Fruit fly (Drosophila melanogaster) whole organism, adult: Measurements from ENCODE around the gene gfzf.

Experiments
- CG11617 ChIP-seq: fragments of 200-800 bp; sonication (Bioruptor generic); optimal IDR thresholded peaks from 2 replicates; lab custom pipeline; 2017; ENCODE audit warnings: mild to moderate bottlenecking, missing biosample characterization, missing genetic modification reagents, missing genetic modification characterization
- CG12768 ChIP-seq: fragments of 200-800 bp; sonication (Bioruptor generic); optimal IDR thresholded peaks from 2 replicates; lab custom pipeline; 2017; ENCODE audit warnings: missing biosample characterization, missing genetic modification characterization, mild to moderate bottlenecking, moderate library complexity, missing genetic modification reagents
- CG14711 ChIP-seq: fragments of 200-800 bp; sonication (Bioruptor generic); optimal IDR thresholded peaks from 2 replicates; lab custom pipeline; 2018; ENCODE audit warnings: missing biosample characterization, mild to moderate bottlenecking, missing genetic modification characterization, moderate library complexity
- CG1620 ChIP-seq: fragments of 200-800 bp; sonication (Bioruptor generic); optimal IDR thresholded peaks from 2 replicates; lab custom pipeline; 2016; ENCODE audit warnings: missing biosample characterization, missing genetic modification characterization
- CG33017 ChIP-seq: fragments of 200-800 bp; sonication (Bioruptor generic); optimal IDR thresholded peaks from 2 replicates; lab custom pipeline; 2018; ENCODE audit warnings: missing biosample characterization, mild to moderate bottlenecking, missing genetic modification characterization, moderate library complexity
- CG5204 ChIP-seq: fragments of 200-800 bp; sonication (Bioruptor generic); optimal IDR thresholded peaks from 2 replicates; lab custom pipeline; 2016; ENCODE audit warnings: missing biosample characterization, missing genetic modification characterization
- CG7045 ChIP-seq: fragments of 200-800 bp; sonication (Bioruptor generic); optimal IDR thresholded peaks from 2 replicates; lab custom pipeline; 2017; ENCODE audit warnings: missing biosample characterization, mild to moderate bottlenecking, missing genetic modification characterization
- CG7101 ChIP-seq: fragments of 200-800 bp; sonication (Bioruptor generic); optimal IDR thresholded peaks from 2 replicates; lab custom pipeline; 2018; ENCODE audit warnings: missing biosample characterization, mild to moderate bottlenecking, missing genetic modification characterization, moderate library complexity
- Clk ChIP-seq: fragments of 200-800 bp; sonication (Bioruptor generic); optimal IDR thresholded peaks from 2 replicates; lab custom pipeline; 2017; ENCODE audit warnings: missing biosample characterization, missing genetic modification characterization
- Crg-1 ChIP-seq: fragments of 200-800 bp; sonication (Bioruptor generic); optimal IDR thresholded peaks from 2 replicates; lab custom pipeline; 2016; ENCODE audit warnings: missing biosample characterization, missing genetic modification characterization
- Hr96 ChIP-seq: fragments of 200-800 bp; sonication (Bioruptor generic); optimal IDR thresholded peaks from 2 replicates; lab custom pipeline; 2016; ENCODE audit warnings: missing biosample characterization, missing genetic modification characterization
- Mnt ChIP-seq: fragments of 200-800 bp; sonication (Bioruptor generic); optimal IDR thresholded peaks from 2 replicates; lab custom pipeline; 2016; ENCODE audit warnings: missing biosample characterization, mild to moderate bottlenecking, missing genetic modification characterization
- bab1 ChIP-seq: fragments of 200-800 bp; sonication (Bioruptor generic); optimal IDR thresholded peaks from 3 replicates; lab custom pipeline; 2019; ENCODE audit warnings: missing biosample characterization, mild to moderate bottlenecking, missing genetic modification characterization, moderate library complexity
- cic ChIP-seq: fragments of 200-800 bp; sonication (Bioruptor generic); optimal IDR thresholded peaks from 2 replicates; lab custom pipeline; 2017; ENCODE audit warnings: missing biosample characterization, mild to moderate bottlenecking, missing genetic modification characterization, moderate library complexity
- cnc ChIP-seq, 2 experiments: fragments of >200 bp; optimal IDR thresholded peaks; 2 replicates each; lab custom pipeline; 2017
- kay ChIP-seq: fragments of 200-800 bp; sonication (Bioruptor generic); peaks from one replicate; lab custom pipeline; 2016; ENCODE audit warnings: missing biosample characterization, missing genetic modification characterization, borderline replicate concordance
- ovo ChIP-seq: fragments of 200-800 bp; sonication (Bioruptor generic); optimal IDR thresholded peaks from 2 replicates; lab custom pipeline; 2016; ENCODE audit warnings: missing biosample characterization, missing genetic modification characterization
- pad ChIP-seq: fragments of 200-800 bp; sonication (Bioruptor generic); optimal IDR thresholded peaks from 3 replicates; lab custom pipeline; 2017; ENCODE audit warnings: missing biosample characterization, missing genetic modification characterization, mild to moderate bottlenecking, moderate library complexity, missing genetic modification reagents
- tj ChIP-seq: fragments of 200-800 bp; sonication (Bioruptor generic); optimal IDR thresholded peaks from 3 replicates; lab custom pipeline; 2017; ENCODE audit warnings: missing biosample characterization, mild to moderate bottlenecking, missing genetic modification characterization, moderate library complexity
- toe ChIP-seq: fragments of 200-800 bp; sonication (Bioruptor generic); optimal IDR thresholded peaks from 2 replicates; lab custom pipeline; 2016; ENCODE audit warnings: missing biosample characterization, missing genetic modification characterization

gfzf gene

DNA sequence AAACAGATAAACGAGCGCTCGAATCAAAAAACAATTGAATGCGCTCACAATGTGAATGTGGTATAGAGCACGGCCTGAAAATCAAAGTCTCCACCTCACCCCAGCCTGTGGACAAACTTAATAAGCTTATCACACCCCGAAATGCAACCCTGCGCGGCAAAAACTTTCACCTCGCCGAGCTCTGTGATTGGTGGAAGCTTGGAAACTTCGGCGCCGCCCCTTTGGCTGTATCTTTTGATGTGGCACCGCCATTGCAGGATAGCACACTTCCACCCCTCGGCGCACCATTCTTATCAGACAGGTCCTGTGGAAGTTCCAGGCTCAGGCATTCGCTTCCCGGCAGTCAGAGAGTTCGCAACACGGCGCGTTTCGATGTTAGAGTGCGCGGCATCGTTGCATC is 14.9 kb downstream of the gfzf start, which contains the start of gene Fer1:
TSS of gene Fer1 (plus strand) at position 326 of the 400 bp plus-strand sequence.
- no peak for TF ChIP-seq CG14711
- no peak for TF ChIP-seq toe (GFP tag; lab: Kevin White, UChicago)
- TF ChIP-seq Hr96 (GFP tag; lab: Kevin White, UChicago) = no peak
- no peak for TF ChIP-seq CG7045 (GFP tag; lab: Kevin White, UChicago)
- TF ChIP-seq CG11617 (GFP tag; lab: Kevin White, UChicago) = no peak
- TF ChIP-seq CG7101 (tag; lab: Kevin White, UChicago) = no peak
- TF ChIP-seq cic (GFP tag; lab: Kevin White, UChicago) = no peak
- no peak for TF ChIP-seq pad (GFP tag; lab: Kevin White, UChicago)
- no peak for TF ChIP-seq CG12768 (GFP tag; lab: Kevin White, UChicago)
- TF ChIP-seq kay = no peak
- no peak for TF ChIP-seq Mnt (GFP tag; lab: Kevin White, UChicago)
- TF ChIP-seq ovo = no peak
- TF ChIP-seq CG1620 (GFP tag; lab: Kevin White, UChicago) = no peak
- TF ChIP-seq cnc (optimal IDR thresholded peaks at IDR 0.05; lab: Kevin White, UChicago) = no peak
- TF ChIP-seq CG5204 = no peak
- no peak for TF ChIP-seq CG33017 (tag; lab: Kevin White, UChicago)
- no peak for TF ChIP-seq Crg-1 (GFP tag; lab: Kevin White, UChicago)
- TF ChIP-seq tj (GFP tag; lab: Kevin White, UChicago) = no peak
- no peak for TF ChIP-seq Clk (GFP tag; lab: Kevin White, UChicago)
- TF ChIP-seq bab1 (GFP tag; lab: Kevin White, UChicago) = no peak

DNA sequence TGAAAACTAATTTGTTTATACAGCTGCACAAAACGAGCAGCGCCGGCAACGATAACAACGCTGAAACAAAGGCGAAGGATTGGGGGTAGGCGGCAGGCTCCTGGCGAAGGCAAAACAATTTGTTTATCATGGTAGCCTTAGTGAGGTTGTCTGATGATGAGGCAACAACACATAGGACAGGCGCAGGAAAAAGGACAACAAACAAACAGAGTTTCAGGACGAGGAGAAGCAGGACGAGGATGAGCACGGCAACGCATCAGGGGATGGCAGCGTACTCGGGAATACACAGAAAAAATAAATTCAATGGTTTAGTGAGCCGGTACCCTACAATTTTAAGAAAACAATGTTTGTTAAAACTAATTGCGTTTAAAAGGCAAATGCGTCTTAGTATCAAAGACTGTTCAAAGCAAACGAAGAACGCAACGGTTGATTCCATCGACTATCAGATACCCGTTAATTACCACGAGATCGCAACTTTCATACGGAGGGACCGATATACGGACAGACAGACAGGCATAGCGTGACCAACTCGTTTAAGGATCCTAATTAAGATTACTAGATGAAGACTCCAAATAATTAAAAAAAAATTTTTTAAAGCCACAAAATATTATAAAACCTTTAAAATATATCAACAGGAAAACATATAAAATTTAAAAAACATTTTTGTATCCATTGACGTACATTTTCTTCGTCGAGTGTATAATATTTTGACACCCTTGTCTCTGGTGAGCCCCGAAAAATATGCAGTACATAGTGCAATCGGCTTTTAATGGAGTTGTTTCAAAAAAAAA is 15.9 kb downstream of the gfzf start:
- TF ChIP-seq CG33017 (tag; lab: Kevin White, UChicago) (no peak), tj (GFP tag; lab: Kevin White, UChicago) (no peak), cnc (optimal IDR thresholded peaks at IDR 0.05; lab: Kevin White, UChicago) (no peak), CG12768 (GFP tag; lab: Kevin White, UChicago) (no peak), ovo (no peak), bab1 (GFP tag; lab: Kevin White, UChicago) (no peak), CG7101 (tag; lab: Kevin White, UChicago) (no peak), Hr96 (GFP tag; lab: Kevin White, UChicago) (no peak), Clk (GFP tag; lab: Kevin White, UChicago) (no peak), kay (no peak), pad (GFP tag; lab: Kevin White, UChicago) (no peak), CG1620 (GFP tag; lab: Kevin White, UChicago) (no peak), Crg-1 (GFP tag; lab: Kevin White, UChicago) (no peak), Mnt (GFP tag; lab: Kevin White, UChicago) (no peak), CG5204 (no peak)

DNA sequence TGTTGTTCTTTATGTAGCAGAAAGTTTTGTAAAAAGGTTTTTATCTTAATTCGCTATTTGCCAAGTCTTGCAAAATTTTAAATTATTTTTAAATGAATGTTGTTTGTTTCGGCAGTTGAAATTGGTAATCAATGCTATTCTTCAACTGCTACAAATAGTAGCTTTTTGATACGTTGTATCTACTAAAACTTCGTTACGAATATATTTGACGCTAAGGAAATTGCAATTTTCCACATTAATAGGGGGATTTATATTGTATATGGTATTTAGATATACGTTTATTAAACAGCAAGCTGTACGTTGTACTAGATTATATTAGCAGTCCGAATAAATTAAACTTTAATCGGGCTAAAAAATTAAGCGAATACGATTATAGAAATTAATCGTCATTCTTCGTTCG is 19.5 kb downstream of the gfzf start, which contains the start of gene CG31493:
TSS of gene CG31493 (plus strand) at position 301 of the 400 bp plus-strand sequence.
- TF ChIP-seq toe (GFP tag; lab: Kevin White, UChicago) (no peak), Clk (GFP tag; lab: Kevin White, UChicago) (no peak), CG11617 (GFP tag; lab: Kevin White, UChicago) (no peak), tj (GFP tag; lab: Kevin White, UChicago) (no peak), CG1620 (GFP tag; lab: Kevin White, UChicago) (no peak)

DNA sequence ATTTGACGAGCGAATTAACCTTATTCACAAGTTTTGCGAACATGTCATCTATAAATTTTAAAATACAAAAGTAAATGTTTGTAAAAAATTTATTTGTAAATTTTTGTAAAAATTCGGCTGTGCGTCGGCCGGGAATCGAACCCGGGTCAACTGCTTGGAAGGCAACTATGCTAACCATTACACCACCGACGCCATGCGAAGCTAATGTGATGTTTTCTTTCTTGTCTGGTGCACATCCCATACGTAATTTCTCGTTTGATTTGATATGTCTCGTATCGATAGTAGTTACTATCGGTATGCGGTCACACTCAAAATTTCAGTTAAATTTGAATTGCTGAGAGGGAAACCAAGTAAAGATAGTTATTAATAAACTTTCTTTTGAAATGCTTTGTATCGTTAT is 19.9 kb downstream of the gfzf start:
- peak; percentile 11 for TF ChIP-seq bab1 (GFP tag; lab: Kevin White, UChicago)
- TF ChIP-seq ovo = no peak

DNA sequence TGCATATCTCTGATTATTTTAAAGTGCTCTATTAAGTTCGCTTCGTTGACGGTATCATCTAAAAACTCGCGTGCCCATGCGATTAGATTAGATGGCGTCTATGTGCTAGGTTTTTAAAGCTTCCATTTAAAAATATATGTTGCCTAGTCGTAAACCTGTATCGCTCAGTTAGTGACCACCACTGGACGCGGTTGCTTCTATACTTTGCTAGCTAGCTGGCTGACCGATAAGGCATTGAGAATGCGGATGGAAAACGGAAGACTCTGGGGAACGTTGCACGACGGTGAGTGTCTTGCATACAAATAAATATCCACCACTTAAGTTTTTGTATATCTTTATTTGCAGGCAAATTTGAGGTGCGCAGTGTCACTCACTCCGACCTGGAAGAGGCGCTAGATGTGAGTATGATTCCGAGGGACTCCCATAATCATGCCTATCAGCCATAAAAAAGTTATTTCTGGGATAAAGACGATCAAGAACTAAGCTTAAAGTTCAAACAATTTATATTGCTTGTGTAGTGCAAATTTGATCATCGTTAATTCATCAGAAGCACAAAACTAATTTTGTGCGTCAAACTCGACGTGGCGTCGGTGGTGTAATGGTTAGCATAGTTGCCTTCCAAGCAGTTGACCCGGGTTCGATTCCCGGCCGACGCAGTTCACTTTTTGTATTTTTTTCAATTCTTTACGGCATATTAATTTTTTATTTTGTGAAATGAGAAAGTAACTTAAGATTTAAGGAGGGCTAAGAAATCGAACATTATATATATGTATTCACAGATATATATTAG is 21.3 kb downstream of the gfzf start, which contains the start of gene CG31248:
TSS of gene CG31248 (plus strand) at position 41 of the 790 bp plus-strand sequence.
- TF ChIP-seq CG12768 (GFP tag; lab: Kevin White, UChicago) (peak; percentile 58), toe (GFP tag; lab: Kevin White, UChicago) (no peak), Crg-1 (GFP tag; lab: Kevin White, UChicago) (no peak), Hr96 (GFP tag; lab: Kevin White, UChicago) (no peak), CG1620 (GFP tag; lab: Kevin White, UChicago) (no peak), kay (peak; percentile 11), CG7101 (tag; lab: Kevin White, UChicago) (peak; percentile 6), CG11617 (GFP tag; lab: Kevin White, UChicago) (peak; percentile 11), tj (GFP tag; lab: Kevin White, UChicago) (peak; percentile 35), pad (GFP tag; lab: Kevin White, UChicago) (peak; percentile 11), cic (GFP tag; lab: Kevin White, UChicago) (peak; percentile 90), bab1 (GFP tag; lab: Kevin White, UChicago) (peak; percentile 66), ovo (no peak), Mnt (GFP tag; lab: Kevin White, UChicago) (peak; percentile 55), CG5204 (peak; percentile 25), CG14711 (peak; percentile 34), CG7045 (GFP tag; lab: Kevin White, UChicago) (peak; percentile 47), CG33017 (tag; lab: Kevin White, UChicago) (no peak), Clk (GFP tag; lab: Kevin White, UChicago) (no peak), cnc (optimal IDR thresholded peaks at IDR 0.05; lab: Kevin White, UChicago) (no peak)
